Worm (Caenorhabditis elegans) whole organism, L1 larva: ENCODE data around the gene Y67H2A.2.

Experiments
- C34B4.2 ChIP-seq: sonication (generic microtip); optimal IDR thresholded peaks from 2 replicates; lab custom pipeline; 2017; ENCODE audit warnings: mild to moderate bottlenecking, missing genetic modification characterization, missing compliant biosample characterization
- F16B12.6 ChIP-seq: fragments of 150-350 bp; optimal IDR thresholded peaks from 2 replicates; lab custom pipeline; 2014; ENCODE audit warnings: missing biosample characterization, missing genetic modification characterization
- aha-1 ChIP-seq: fragments of 150-350 bp; optimal IDR thresholded peaks from 2 replicates; lab custom pipeline; 2014; ENCODE audit warnings: missing biosample characterization, missing genetic modification characterization
- alr-1 ChIP-seq: fragments of 200-800 bp; sonication (Bioruptor generic); optimal IDR thresholded peaks from 2 replicates; lab custom pipeline; 2018; ENCODE audit warnings: borderline replicate concordance, mild to moderate bottlenecking, missing genetic modification characterization, missing compliant biosample characterization
- ceh-82 ChIP-seq, 3 experiments: fragments of 150-350 bp in 1 of 3; sonication (generic microtip) in 2 of 3; optimal IDR thresholded peaks; 2 replicates each; lab custom pipeline; 2014 to 2017; ENCODE audit warnings: missing biosample characterization in 3 of 3, missing genetic modification characterization in 3 of 3
- ceh-90 ChIP-seq: sonication (generic microtip); optimal IDR thresholded peaks from 2 replicates; lab custom pipeline; 2016; ENCODE audit warnings: missing genetic modification characterization, missing compliant biosample characterization
- ces-1 ChIP-seq: fragments of 150-350 bp; optimal IDR thresholded peaks from 2 replicates; lab custom pipeline; 2014; ENCODE audit warnings: missing biosample characterization, missing genetic modification reagents, missing genetic modification characterization
- dpl-1 ChIP-seq, 3 experiments: fragments of 150-350 bp in 2 of 3; sonication (generic microtip) in 1 of 3; optimal IDR thresholded peaks; 2 replicates each; lab custom pipeline; 2014 to 2017; ENCODE audit warnings: missing biosample characterization in 3 of 3, missing genetic modification characterization in 3 of 3, missing genetic modification reagents in 3 of 3
- efl-1 ChIP-seq, 4 experiments: fragments of 150-350 bp; optimal IDR thresholded peaks in 3 of 4; peaks in 1 of 4; 1 replicate in 1 of 4; 2 replicates in 3 of 4; lab custom pipeline; 2014; ENCODE audit warnings: missing biosample characterization in 2 of 4, missing genetic modification characterization in 2 of 4, missing genetic modification reagents in 2 of 4
- elt-2 ChIP-seq: sonication (generic microtip); optimal IDR thresholded peaks from 2 replicates; lab custom pipeline; 2016; ENCODE audit warnings: missing genetic modification characterization, mild to moderate bottlenecking, inconsistent platforms, missing compliant biosample characterization, missing genetic modification reagents
- elt-3 ChIP-seq, 6 experiments: fragments of 150-350 bp in 1 of 6; sonication (generic microtip); optimal IDR thresholded peaks; 2 replicates each; lab custom pipeline; 2017 to 2018; ENCODE audit warnings: missing biosample characterization in 6 of 6, missing genetic modification characterization in 6 of 6, inconsistent platforms in 1 of 6
- fkh-10 ChIP-seq: sonication (generic microtip); optimal IDR thresholded peaks from 2 replicates; lab custom pipeline; 2017; ENCODE audit warnings: missing biosample characterization, missing genetic modification reagents, missing genetic modification characterization
- fkh-4 ChIP-seq: sonication (generic microtip); optimal IDR thresholded peaks from 2 replicates; lab custom pipeline; 2016; ENCODE audit warnings: missing compliant biosample characterization, missing genetic modification characterization, borderline replicate concordance
- fos-1 ChIP-seq: fragments of 150-350 bp; optimal IDR thresholded peaks from 2 replicates; lab custom pipeline; 2014; ENCODE audit warnings: missing biosample characterization, missing genetic modification characterization
- hpl-2 ChIP-seq: fragments of 150-350 bp; optimal IDR thresholded peaks from 2 replicates; lab custom pipeline; 2014; ENCODE audit warnings: missing biosample characterization, missing genetic modification reagents, missing genetic modification characterization
- irx-1 ChIP-seq: sonication (generic microtip); optimal IDR thresholded peaks from 2 replicates; lab custom pipeline; 2016; ENCODE audit warnings: missing genetic modification characterization, missing compliant biosample characterization
- jun-1 ChIP-seq: fragments of 150-350 bp; optimal IDR thresholded peaks from 2 replicates; lab custom pipeline; 2014; ENCODE audit warnings: missing biosample characterization, missing genetic modification reagents, missing genetic modification characterization
- lin-13 ChIP-seq: fragments of 150-350 bp; optimal IDR thresholded peaks from 2 replicates; lab custom pipeline; 2014; ENCODE audit warnings: missing biosample characterization, missing genetic modification reagents, missing genetic modification characterization
- lin-35 ChIP-seq, 2 experiments: fragments of 150-350 bp; optimal IDR thresholded peaks; 2 replicates each; lab custom pipeline; 2014; ENCODE audit warnings: missing biosample characterization in 2 of 2, missing genetic modification characterization in 2 of 2, missing genetic modification reagents in 2 of 2
- lir-3 ChIP-seq: sonication (generic microtip); optimal IDR thresholded peaks from 2 replicates; lab custom pipeline; 2016; ENCODE audit warnings: mild to moderate bottlenecking, missing genetic modification characterization, moderate library complexity, missing compliant biosample characterization; ENCODE audit not compliant: poor library complexity
- mdl-1 ChIP-seq, 2 experiments: fragments of 150-350 bp; optimal IDR thresholded peaks; 2 replicates each; lab custom pipeline; 2014 to 2017; ENCODE audit warnings: missing biosample characterization in 2 of 2, missing genetic modification characterization in 2 of 2, inconsistent platforms in 1 of 2
- mep-1 ChIP-seq: fragments of 150-350 bp; optimal IDR thresholded peaks from 2 replicates; lab custom pipeline; 2014; ENCODE audit warnings: missing biosample characterization, missing genetic modification characterization
- nhr-19 ChIP-seq: fragments of 200-800 bp; sonication (Bioruptor generic); conservative IDR thresholded peaks from 2 replicates; pipeline ENCODE4 v1.3.6; 2022; ENCODE audit warnings: missing genetic modification characterization, missing compliant biosample characterization
- nhr-20 ChIP-seq: sonication (generic microtip); optimal IDR thresholded peaks from 2 replicates; lab custom pipeline; 2016; ENCODE audit warnings: mild to moderate bottlenecking, missing genetic modification characterization, missing compliant biosample characterization
- nhr-76 ChIP-seq: sonication (generic microtip); optimal IDR thresholded peaks from 2 replicates; lab custom pipeline; 2017; ENCODE audit warnings: missing biosample characterization, missing genetic modification characterization
- nhr-85 ChIP-seq: sonication (generic microtip); peaks from one replicate; lab custom pipeline; 2016; ENCODE audit warnings: missing genetic modification characterization, inconsistent platforms, missing compliant biosample characterization
- pax-3 ChIP-seq: fragments of 200-800 bp; sonication (Bioruptor generic); optimal IDR thresholded peaks from 2 replicates; lab custom pipeline; 2018; ENCODE audit warnings: mild to moderate bottlenecking, missing genetic modification characterization, moderate library complexity, missing compliant biosample characterization
- rnt-1 ChIP-seq: sonication (generic microtip); optimal IDR thresholded peaks from 2 replicates; lab custom pipeline; 2016; ENCODE audit warnings: mild to moderate bottlenecking, missing genetic modification characterization, moderate library complexity, missing compliant biosample characterization
- skn-1 ChIP-seq: fragments of 150-350 bp; optimal IDR thresholded peaks from 2 replicates; lab custom pipeline; 2014; ENCODE audit warnings: missing biosample characterization, missing genetic modification characterization
- snpc-4 ChIP-seq: fragments of 150-350 bp; optimal IDR thresholded peaks from 2 replicates; lab custom pipeline; 2014; ENCODE audit warnings: missing biosample characterization, missing genetic modification characterization
- unc-130 ChIP-seq: fragments of 150-350 bp; optimal IDR thresholded peaks from 2 replicates; lab custom pipeline; 2017; ENCODE audit warnings: missing biosample characterization, missing genetic modification characterization, inconsistent platforms
- unc-62 ChIP-seq: fragments of 150-350 bp; optimal IDR thresholded peaks from 2 replicates; lab custom pipeline; 2014; ENCODE audit warnings: missing biosample characterization, missing genetic modification reagents, missing genetic modification characterization
- unc-86 ChIP-seq: sonication (generic microtip); optimal IDR thresholded peaks from 2 replicates; lab custom pipeline; 2016; ENCODE audit warnings: missing genetic modification characterization, missing compliant biosample characterization
- vab-15 ChIP-seq: sonication (generic microtip); optimal IDR thresholded peaks from 2 replicates; lab custom pipeline; 2017; ENCODE audit warnings: missing genotype, mild to moderate bottlenecking, missing genetic modification characterization, missing compliant biosample characterization
- xbp-1 ChIP-seq: sonication (generic microtip); optimal IDR thresholded peaks from 2 replicates; lab custom pipeline; 2016; ENCODE audit warnings: missing genetic modification characterization, missing compliant biosample characterization
- zip-4 ChIP-seq: fragments of 200-800 bp; sonication (Bioruptor generic); optimal IDR thresholded peaks from 2 replicates; lab custom pipeline; 2018; ENCODE audit warnings: mild to moderate bottlenecking, missing genetic modification characterization, moderate library complexity, missing compliant biosample characterization
- ztf-11 ChIP-seq, 2 experiments: sonication (generic microtip); optimal IDR thresholded peaks; 2 replicates each; lab custom pipeline; 2016 to 2017; ENCODE audit warnings: missing genetic modification characterization in 2 of 2, missing biosample characterization in 1 of 2, missing compliant biosample characterization in 1 of 2
- ztf-4 ChIP-seq: fragments of 150-350 bp; optimal IDR thresholded peaks from 2 replicates; lab custom pipeline; 2014; ENCODE audit warnings: missing biosample characterization, missing genetic modification characterization

The Y67H2A.2 gene

ce11 chrIV:13252211-13252610, 45.4 kb downstream of the Y67H2A.2 start, which contains the start of gene ttr-51:
ttr-51 (minus strand) TSS chrIV:13252311.
- TF ChIP-seq jun-1 (tag; lab: Kevin White, UChicago), result no peak
- peak; percentile 15 for TF ChIP-seq rnt-1 (tag; lab: Kevin White, UChicago)
- TF ChIP-seq mdl-1 (tag; optimal IDR thresholded peaks at IDR 0.05; lab: Kevin White, UChicago), result no peak
- no peak for TF ChIP-seq fkh-10 (GFP tag; lab: Kevin White, UChicago)
- no peak for TF ChIP-seq ceh-90 (tag; lab: Kevin White, UChicago)
- no peak for TF ChIP-seq skn-1 (tag; lab: Kevin White, UChicago)
- TF ChIP-seq dpl-1 (GFP tag; optimal IDR thresholded peaks at IDR 0.05; lab: Kevin White, UChicago), result no peak

ce11 chrIV:13250243-13250642, 47.4 kb downstream of the Y67H2A.2 start:
- TF ChIP-seq rnt-1 (tag; lab: Kevin White, UChicago), result no peak
- no peak for TF ChIP-seq irx-1 (tag; lab: Kevin White, UChicago)
- TF ChIP-seq fos-1 (tag; lab: Kevin White, UChicago), result no peak

- TF ChIP-seq unc-62 (no peak), lir-3 (tag; lab: Kevin White, UChicago) (no peak), nhr-76 (tag; lab: Kevin White, UChicago) (no peak), lin-35 (GFP tag; optimal IDR thresholded peaks at IDR 0.05; lab: Kevin White, UChicago) (peak in 1 of 2 experiments; percentile 34), vab-15 (tag; lab: Kevin White, UChicago) (no peak), dpl-1 (GFP tag; optimal IDR thresholded peaks at IDR 0.05; lab: Kevin White, UChicago) (peak in 1 of 3 experiments; percentile 24), snpc-4 (no peak), fos-1 (tag; lab: Kevin White, UChicago) (no peak), alr-1 (tag; lab: Kevin White, UChicago) (no peak), efl-1 (optimal IDR thresholded peaks at IDR 0.05; lab: Kevin White, UChicago) (peak; percentile 0 to 17), efl-1 (GFP tag; optimal IDR thresholded peaks at IDR 0.05 in 1 of 2; lab: Kevin White, UChicago) (peak in 1 of 2 experiments; percentile 93), nhr-20 (tag; lab: Kevin White, UChicago) (no peak), fkh-10 (GFP tag; lab: Kevin White, UChicago) (no peak), pax-3 (tag; lab: Kevin White, UChicago) (no peak), unc-86 (tag; lab: Kevin White, UChicago) (no peak), C34B4.2 (no peak), lin-13 (no peak)
These were observed 49.8 kb downstream of the Y67H2A.2 start for ce11 chrIV:13247780-13248179.

- TF ChIP-seq nhr-19 (GFP tag; lab: Robert Waterston, UW) (no peak), nhr-85 (no peak), ceh-90 (tag; lab: Kevin White, UChicago) (no peak), ces-1 (GFP tag; lab: Kevin White, UChicago) (no peak), hpl-2 (GFP tag; lab: Kevin White, UChicago) (no peak), C34B4.2 (no peak), fkh-4 (no peak), elt-3 (tag; optimal IDR thresholded peaks at IDR 0.05; lab: Kevin White, UChicago) (no peak), unc-62 (no peak)
- TF ChIP-seq, all 84 proteins: peak for 0
These were observed 50.7 kb downstream of the Y67H2A.2 start, which contains the start of gene JC8.7 for ce11 chrIV:13246961-13247360. JC8.7 (plus strand) TSS chrIV:13247261.

- TF ChIP-seq ceh-90 (tag; lab: Kevin White, UChicago) (no peak), nhr-76 (tag; lab: Kevin White, UChicago) (no peak), lin-13 (no peak), mdl-1 (tag; optimal IDR thresholded peaks at IDR 0.05; lab: Kevin White, UChicago) (no peak), mep-1 (no peak), zip-4 (GFP tag; lab: Kevin White, UChicago) (no peak), unc-130 (tag; lab: Kevin White, UChicago) (no peak), unc-86 (tag; lab: Kevin White, UChicago) (no peak), aha-1 (tag; lab: Kevin White, UChicago) (no peak), elt-2 (no peak), ztf-11 (tag; optimal IDR thresholded peaks at IDR 0.05; lab: Kevin White, UChicago) (no peak), ceh-82 (tag; optimal IDR thresholded peaks at IDR 0.05; lab: Kevin White, UChicago) (no peak), ztf-4 (tag; lab: Kevin White, UChicago) (no peak), C34B4.2 (no peak), fkh-4 (no peak), xbp-1 (tag; lab: Kevin White, UChicago) (no peak), F16B12.6 (tag; lab: Kevin White, UChicago) (no peak), vab-15 (tag; lab: Kevin White, UChicago) (no peak)
These were observed 53.6 kb downstream of the Y67H2A.2 start, which contains the start of gene cox-11 for ce11 chrIV:13244024-13244423. cox-11 (plus strand) TSS chrIV:13244324.
